Worm (Caenorhabditis elegans): Measurements from ENCODE around the gene C45G9.9.

The C45G9.9 gene

ce11 chrIII:5018116-5018689, 37.4 kb downstream of the C45G9.9 start, which contains the start of gene wip-1 (continued):
- TF ChIP-seq C34F6.9 (tag; optimal IDR thresholded peaks at IDR 0.05) (peak; percentile 99), zag-1 (tag; optimal IDR thresholded peaks at IDR 0.05) (peak; percentile 94), egl-27 (tag; optimal IDR thresholded peaks at IDR 0.05) (peak; percentile 71), crh-2 (tag; optimal IDR thresholded peaks at IDR 0.05) (peak; percentile 99), ama-1 (optimal IDR thresholded peaks at IDR 0.05) (peak; percentile 66), sma-3 (GFP tag; optimal IDR thresholded peaks at IDR 0.05) (peak; percentile 99), ztf-4 (tag; optimal IDR thresholded peaks at IDR 0.05) (peak; percentile 96), ceh-82 (tag; optimal IDR thresholded peaks at IDR 0.05) (peak; percentile 75), elt-1 (tag; optimal IDR thresholded peaks at IDR 0.05) (no peak), lin-39 (tag; optimal IDR thresholded peaks at IDR 0.05) (peak; percentile 75), lsy-2 (tag; optimal IDR thresholded peaks at IDR 0.05) (peak; percentile 92 to 97), ZK546.5 (tag; optimal IDR thresholded peaks at IDR 0.05) (peak; percentile 61), ztf-11 (tag; optimal IDR thresholded peaks at IDR 0.05) (no peak), nhr-25 (tag; optimal IDR thresholded peaks at IDR 0.05) (peak; percentile 99), R02D3.7 (tag; optimal IDR thresholded peaks at IDR 0.05) (peak; percentile 44), F13H6.1 (tag; optimal IDR thresholded peaks at IDR 0.05) (peak; percentile 99), nhr-10 (tag; optimal IDR thresholded peaks at IDR 0.05) (peak; percentile 82), blmp-1 (tag; optimal IDR thresholded peaks at IDR 0.05; ENCODE audit: insufficient read depth) (peak; percentile 84), nhr-77 (tag; optimal IDR thresholded peaks at IDR 0.05) (peak; percentile 75), nhr-23 (tag; optimal IDR thresholded peaks at IDR 0.05) (no peak), nhr-129 (tag; optimal IDR thresholded peaks at IDR 0.05) (peak; percentile 98), unc-62 (GFP tag; optimal IDR thresholded peaks at IDR 0.05) (peak; percentile 61)

ce11 chrIII:5017550-5017949, 38.1 kb downstream of the C45G9.9 start, which contains the start of gene larp-1:
Gene larp-1 (minus strand): TSS chrIII:5017650.
- TF ChIP-seq alr-1 (tag; optimal IDR thresholded peaks at IDR 0.05): no peak
- no peak for TF ChIP-seq Y55F3AM.14 (GFP tag; optimal IDR thresholded peaks at IDR 0.05)
- no peak for TF ChIP-seq ztf-11 (tag; optimal IDR thresholded peaks at IDR 0.05)
- no peak for TF ChIP-seq mbf-1 (tag; optimal IDR thresholded peaks at IDR 0.05)
- no peak for TF ChIP-seq snpc-4 (tag; optimal IDR thresholded peaks at IDR 0.05)

ce11 chrIII:5013915-5014346, 41.7 kb downstream of the C45G9.9 start:
- TF ChIP-seq aly-2 (tag; optimal IDR thresholded peaks at IDR 0.05) (no peak), F13H6.1 (tag; optimal IDR thresholded peaks at IDR 0.05) (peak; percentile 94), nhr-25 (tag; optimal IDR thresholded peaks at IDR 0.05) (peak; percentile 82), ceh-16 (tag; optimal IDR thresholded peaks at IDR 0.05) (peak; percentile 80), nhr-10 (tag; optimal IDR thresholded peaks at IDR 0.05) (peak; percentile 65), ama-1 (optimal IDR thresholded peaks at IDR 0.05) (no peak), ztf-4 (tag; optimal IDR thresholded peaks at IDR 0.05) (peak; percentile 79), nhr-77 (tag; optimal IDR thresholded peaks at IDR 0.05) (no peak), sma-9 (GFP tag; optimal IDR thresholded peaks at IDR 0.05) (peak; percentile 58), sma-9 (tag; optimal IDR thresholded peaks at IDR 0.05) (no peak), lin-39 (tag; optimal IDR thresholded peaks at IDR 0.05) (no peak), zag-1 (tag; optimal IDR thresholded peaks at IDR 0.05) (peak; percentile 91), nhr-12 (tag; optimal IDR thresholded peaks at IDR 0.05) (no peak), nhr-129 (tag; optimal IDR thresholded peaks at IDR 0.05) (peak; percentile 98), lsy-2 (tag; optimal IDR thresholded peaks at IDR 0.05) (peak; percentile 69 to 90), blmp-1 (tag; optimal IDR thresholded peaks at IDR 0.05; ENCODE audit: insufficient read depth) (peak; percentile 17), ZK546.5 (tag; optimal IDR thresholded peaks at IDR 0.05) (no peak), peb-1 (tag; optimal IDR thresholded peaks at IDR 0.05) (no peak), lin-11 (tag; optimal IDR thresholded peaks at IDR 0.05) (peak; percentile 84), mbf-1 (tag; optimal IDR thresholded peaks at IDR 0.05) (no peak), nhr-11 (tag; optimal IDR thresholded peaks at IDR 0.05) (no peak), dmd-4 (tag; optimal IDR thresholded peaks at IDR 0.05) (no peak), gmeb-1 (tag; optimal IDR thresholded peaks at IDR 0.05) (peak; percentile 68), mdl-1 (tag; optimal IDR thresholded peaks at IDR 0.05) (peak; percentile 26 to 71), ztf-1 (GFP tag; conservative IDR thresholded peaks at IDR 0.05) (no peak), snpc-4 (tag; optimal IDR thresholded peaks at IDR 0.05) (peak; percentile 45), unc-55 (GFP tag; optimal IDR thresholded peaks at IDR 0.05) (peak; percentile 91), ztf-11 (tag; optimal IDR thresholded peaks at IDR 0.05) (no peak), lin-13 (GFP tag; optimal IDR thresholded peaks at IDR 0.05) (peak; percentile 86), ceh-82 (tag; optimal IDR thresholded peaks at IDR 0.05) (peak; percentile 70), nhr-23 (tag; optimal IDR thresholded peaks at IDR 0.05) (no peak), unc-39 (tag; optimal IDR thresholded peaks at IDR 0.05) (no peak), C34F6.9 (tag; optimal IDR thresholded peaks at IDR 0.05) (peak; percentile 97), unc-62 (GFP tag; optimal IDR thresholded peaks at IDR 0.05) (no peak), nhr-6 (tag; optimal IDR thresholded peaks at IDR 0.05) (peak; percentile 77), Y55F3AM.14 (GFP tag; optimal IDR thresholded peaks at IDR 0.05) (peak; percentile 74), crh-2 (tag; optimal IDR thresholded peaks at IDR 0.05) (peak; percentile 95), elt-1 (tag; optimal IDR thresholded peaks at IDR 0.05) (no peak), R02D3.7 (tag; optimal IDR thresholded peaks at IDR 0.05) (no peak), egl-27 (tag; optimal IDR thresholded peaks at IDR 0.05) (peak; percentile 58), sem-4 (tag; optimal IDR thresholded peaks at IDR 0.05) (peak; percentile 89), mab-5 (tag; optimal IDR thresholded peaks at IDR 0.05) (peak; percentile 76), alr-1 (tag; optimal IDR thresholded peaks at IDR 0.05) (peak; percentile 88), elt-3 (tag; optimal IDR thresholded peaks at IDR 0.05) (no peak)

Data from whole organism, L2 larva.